Worm (Caenorhabditis elegans): Measurements from ENCODE around the gene exc-14.

Gene exc-14

DNA sequence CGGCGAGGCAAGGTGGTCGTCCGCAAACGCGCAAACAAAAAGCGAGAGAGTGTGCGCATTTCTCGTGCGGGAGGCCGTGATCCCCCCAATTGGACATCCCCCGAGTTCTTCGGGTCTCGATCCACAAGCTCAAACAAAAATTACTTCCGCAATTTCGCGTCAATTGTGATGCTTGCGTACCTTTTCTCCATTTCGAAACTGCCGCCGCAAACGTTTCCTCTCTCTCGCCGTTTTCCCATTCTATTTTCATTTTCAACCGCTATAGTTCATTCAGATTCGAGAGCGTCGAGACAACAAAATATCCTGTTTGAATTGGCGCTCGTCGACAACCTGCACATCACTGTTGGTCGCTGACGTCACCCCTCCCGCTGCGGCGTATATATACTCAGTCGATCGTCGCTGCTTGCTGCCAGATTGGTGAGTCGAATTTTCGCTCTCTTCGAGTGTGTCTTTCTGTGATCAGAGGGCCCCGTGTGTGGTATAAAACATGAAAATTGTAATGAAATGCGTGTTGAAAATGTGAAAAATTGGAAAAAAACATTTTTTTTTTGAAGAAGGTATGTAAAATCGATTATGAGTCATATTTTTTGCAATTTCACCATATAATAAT lies 3.4 kb upstream of the exc-14 start, which contains the start of the genes pqn-51 and K11D12.14 (continued):
- peak; percentile 79 for TF ChIP-seq lir-3 (tag; optimal IDR thresholded peaks at IDR 0.05; ENCODE audit: poor library complexity)
- TF ChIP-seq nhr-76 (tag; optimal IDR thresholded peaks at IDR 0.05), result no peak
- TF ChIP-seq aly-2 (tag; optimal IDR thresholded peaks at IDR 0.05), result peak; percentile 74
- TF ChIP-seq ces-1 (GFP tag; optimal IDR thresholded peaks at IDR 0.05), result no peak
- peak; percentile 99 for TF ChIP-seq xbp-1 (tag; optimal IDR thresholded peaks at IDR 0.05)
- no peak for TF ChIP-seq alr-1 (tag; optimal IDR thresholded peaks at IDR 0.05; ENCODE audit: borderline replicate concordance)
- peak; percentile 90 for TF ChIP-seq fkh-10 (GFP tag; optimal IDR thresholded peaks at IDR 0.05)
- TF ChIP-seq efl-3 (GFP tag; optimal IDR thresholded peaks at IDR 0.05), result no peak
- TF ChIP-seq nhr-19 (GFP tag; conservative IDR thresholded peaks at IDR 0.05), result peak; percentile 98
- peak in 1 of 2 experiments; percentile 60 for TF ChIP-seq ztf-11 (tag; optimal IDR thresholded peaks at IDR 0.05)
- TF ChIP-seq snpc-4 (tag; optimal IDR thresholded peaks at IDR 0.05), result peak; percentile 71
- peak; percentile 60 for TF ChIP-seq fkh-4 (tag; optimal IDR thresholded peaks at IDR 0.05; ENCODE audit: borderline replicate concordance)
- TF ChIP-seq zag-1 (tag; optimal IDR thresholded peaks at IDR 0.05), result no peak
- peak; percentile 36 for TF ChIP-seq hpl-2 (GFP tag; optimal IDR thresholded peaks at IDR 0.05)
- TF ChIP-seq tbx-2 (tag; optimal IDR thresholded peaks at IDR 0.05), result peak; percentile 98
- TF ChIP-seq mef-2 (tag; optimal IDR thresholded peaks at IDR 0.05), result peak; percentile 68
- peak; percentile 94 for TF ChIP-seq F16B12.6 (tag; optimal IDR thresholded peaks at IDR 0.05)
- peak; percentile 83 to 96 for TF ChIP-seq lsy-2 (tag; optimal IDR thresholded peaks at IDR 0.05)
- peak; percentile 92 for TF ChIP-seq unc-86 (tag; optimal IDR thresholded peaks at IDR 0.05)
- peak; percentile 90 for TF ChIP-seq zip-4 (GFP tag; optimal IDR thresholded peaks at IDR 0.05)
- TF ChIP-seq lin-13 (GFP tag; optimal IDR thresholded peaks at IDR 0.05), result peak; percentile 91
- peak; percentile 97 for TF ChIP-seq dsc-1 (tag; optimal IDR thresholded peaks at IDR 0.05)
- TF ChIP-seq lin-15B (tag; optimal IDR thresholded peaks at IDR 0.05), result peak; percentile 81
- peak; percentile 73 for TF ChIP-seq vab-15 (tag; optimal IDR thresholded peaks at IDR 0.05)
- peak; percentile 97 for TF ChIP-seq snu-23 (GFP tag; optimal IDR thresholded peaks at IDR 0.05)
- peak; percentile 95 for TF ChIP-seq irx-1 (tag; optimal IDR thresholded peaks at IDR 0.05)
- TF ChIP-seq mep-1 (tag; optimal IDR thresholded peaks at IDR 0.05), result peak; percentile 96
- TF ChIP-seq nhr-90 (tag; optimal IDR thresholded peaks at IDR 0.05; ENCODE audit: poor library complexity), result peak; percentile 96
- no peak for TF ChIP-seq unc-30 (tag; optimal IDR thresholded peaks at IDR 0.05)
- peak; percentile 98 for TF ChIP-seq lin-14 (GFP tag; optimal IDR thresholded peaks at IDR 0.05)
- TF ChIP-seq nhr-28 (tag; optimal IDR thresholded peaks at IDR 0.05), result no peak
- TF ChIP-seq hlh-17 (GFP tag; optimal IDR thresholded peaks at IDR 0.05; ENCODE audit: borderline replicate concordance), result no peak
- TF ChIP-seq sox-4 (tag; optimal IDR thresholded peaks at IDR 0.05), result peak; percentile 85
- TF ChIP-seq elt-2 (tag; optimal IDR thresholded peaks at IDR 0.05), result peak; percentile 71
- TF ChIP-seq nhr-71 (tag; optimal IDR thresholded peaks at IDR 0.05), result peak; percentile 99
- TF ChIP-seq blmp-1 (tag; optimal IDR thresholded peaks at IDR 0.05), result peak; percentile 99
- TF ChIP-seq ztf-4 (tag; optimal IDR thresholded peaks at IDR 0.05), result peak; percentile 93
- TF ChIP-seq nhr-77 (tag; optimal IDR thresholded peaks at IDR 0.05), result peak; percentile 97
- peak in 1 of 2 experiments; percentile 74 for TF ChIP-seq egl-27 (tag; optimal IDR thresholded peaks at IDR 0.05)
- peak; percentile 94 to 95 (median 94) for TF ChIP-seq dpl-1 (GFP tag; optimal IDR thresholded peaks at IDR 0.05)
- peak; percentile 87 for TF ChIP-seq nhr-11 (tag; optimal IDR thresholded peaks at IDR 0.05)

DNA sequence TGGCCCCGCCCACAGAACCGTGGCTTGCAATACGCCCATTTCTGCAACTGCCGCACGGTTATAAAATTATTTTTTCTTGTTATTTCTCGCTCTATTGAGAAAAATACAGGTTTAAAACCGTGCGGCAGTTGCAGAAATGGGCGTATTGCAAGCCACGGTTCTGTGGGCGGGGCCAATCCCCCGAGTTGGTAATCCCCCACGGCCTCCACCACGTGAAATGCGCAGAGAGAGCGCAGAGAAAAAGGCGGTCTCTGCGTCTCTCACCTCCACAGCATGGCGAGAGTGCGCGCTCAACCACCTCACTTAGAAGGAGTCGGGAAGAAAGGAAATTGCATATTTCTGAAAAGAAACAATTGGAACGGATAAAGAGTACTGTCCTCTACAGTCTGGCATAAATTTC lies 1.2 kb upstream of the exc-14 start:
- TF ChIP-seq rnt-1 (tag; optimal IDR thresholded peaks at IDR 0.05) (peak; percentile 59), mab-9 (GFP tag; IDR thresholded peaks at IDR 0.05) (peak; percentile 90), nhr-47 (tag; optimal IDR thresholded peaks at IDR 0.05) (peak; percentile 48), efl-1 (optimal IDR thresholded peaks at IDR 0.05) (peak in 1 of 2 experiments; percentile 4), efl-1 (GFP tag; optimal IDR thresholded peaks at IDR 0.05 in 1 of 2) (peak in 1 of 2 experiments; percentile 53), isw-1 (GFP tag; IDR thresholded peaks at IDR 0.05) (peak; percentile 80), tbx-2 (tag; optimal IDR thresholded peaks at IDR 0.05) (peak; percentile 10), nhr-19 (GFP tag; conservative IDR thresholded peaks at IDR 0.05) (peak; percentile 93), ceh-88 (GFP tag; IDR thresholded peaks at IDR 0.05) (peak; percentile 68), nhr-71 (tag; optimal IDR thresholded peaks at IDR 0.05) (peak; percentile 45), grh-1 (GFP tag; IDR thresholded peaks at IDR 0.05) (peak; percentile 93), unc-98 (GFP tag; IDR thresholded peaks at IDR 0.05) (peak; percentile 75)
